Fruit fly (Drosophila melanogaster) whole organism, prepupa: ENCODE measurements around the gene Scm.

ENCODE experiments used
- CG15336 ChIP-seq: fragments of 200-800 bp; sonication (Bioruptor generic); IDR thresholded peaks from 2 replicates; pipeline ENCODE4 v1.3.6; 2022; ENCODE audit warnings: missing biosample characterization, missing genetic modification characterization
- CG16779 ChIP-seq: fragments of 200-800 bp; sonication (Bioruptor generic); optimal IDR thresholded peaks from 3 replicates; lab custom pipeline; 2017; ENCODE audit warnings: missing biosample characterization, mild to moderate bottlenecking, missing genetic modification characterization
- CG3032 ChIP-seq: fragments of 200-800 bp; optimal IDR thresholded peaks from 2 replicates; lab custom pipeline; 2019; ENCODE audit warnings: missing biosample characterization, mild to moderate bottlenecking, missing genetic modification characterization, moderate library complexity
- CG6854 ChIP-seq: fragments of 200-800 bp; sonication (Bioruptor generic); optimal IDR thresholded peaks from 2 replicates; lab custom pipeline; 2017; ENCODE audit warnings: missing biosample characterization, mild to moderate bottlenecking, missing genetic modification characterization
- CG9139 ChIP-seq: fragments of 200-800 bp; sonication (Bioruptor generic); optimal IDR thresholded peaks from 3 replicates; lab custom pipeline; 2017; ENCODE audit warnings: missing biosample characterization, mild to moderate bottlenecking, missing genetic modification characterization
- Ets96B ChIP-seq: fragments of 200-800 bp; optimal IDR thresholded peaks from 2 replicates; lab custom pipeline; 2019; ENCODE audit warnings: missing biosample characterization, mild to moderate bottlenecking, missing genetic modification characterization, moderate library complexity
- Hr39 ChIP-seq: fragments of 200-800 bp; sonication (Bioruptor generic); optimal IDR thresholded peaks from 2 replicates; lab custom pipeline; 2016; ENCODE audit warnings: missing biosample characterization, missing genetic modification characterization
- Lpt ChIP-seq: fragments of 200-800 bp; sonication (Bioruptor generic); optimal IDR thresholded peaks from 3 replicates; lab custom pipeline; 2016; ENCODE audit warnings: missing biosample characterization, missing genetic modification characterization
- eg ChIP-seq: fragments of 200-800 bp; sonication (Bioruptor generic); IDR thresholded peaks from 3 replicates; pipeline ENCODE4 v1.3.6; 2022; ENCODE audit warnings: missing biosample characterization, missing genetic modification characterization
- fkh ChIP-seq: fragments of 200-800 bp; sonication (Bioruptor generic); optimal IDR thresholded peaks from 3 replicates; lab custom pipeline; 2017; ENCODE audit warnings: missing biosample characterization, mild to moderate bottlenecking, missing genetic modification characterization, moderate library complexity
- salr ChIP-seq, 2 experiments: fragments of 200-800 bp; sonication (Bioruptor generic); optimal IDR thresholded peaks; 3 replicates each; lab custom pipeline; 2016 to 2018; ENCODE audit warnings: missing biosample characterization in 2 of 2, missing genetic modification characterization in 2 of 2, mild to moderate bottlenecking in 1 of 2

DNA sequence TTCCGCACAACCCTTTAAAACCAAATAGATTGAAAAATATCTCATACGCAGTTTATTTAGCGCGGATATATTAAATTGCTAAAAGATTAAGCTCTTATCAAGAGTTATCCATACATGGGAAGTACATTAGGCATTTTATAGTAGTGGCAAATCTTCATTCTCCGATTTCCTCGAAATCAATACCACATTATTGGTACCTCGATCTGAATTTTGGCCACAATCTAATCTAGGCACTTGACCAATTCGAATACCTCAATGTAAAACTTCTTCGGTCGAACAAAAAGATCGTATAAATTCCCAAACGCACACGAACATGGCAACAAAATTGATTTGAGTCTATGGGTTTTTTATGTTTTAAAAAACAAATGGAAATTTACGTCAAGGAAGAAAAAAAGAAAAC, 6.6 kb upstream of the Scm start:
- TF ChIP-seq Ets96B, result no peak
- TF ChIP-seq CG16779 (tag; lab: Kevin White, UChicago), result no peak
- TF ChIP-seq CG3032 (tag; lab: Kevin White, UChicago), result no peak
- TF ChIP-seq CG9139 (GFP tag; lab: Kevin White, UChicago), result no peak
- TF ChIP-seq Lpt (GFP tag; lab: Kevin White, UChicago), result no peak
- TF ChIP-seq Hr39 (GFP tag; lab: Kevin White, UChicago), result no peak
- no peak for TF ChIP-seq eg (GFP tag; lab: Robert Waterston, UW)
- TF ChIP-seq CG15336 (GFP tag; lab: Robert Waterston, UW), result no peak
- no peak for TF ChIP-seq salr (GFP tag; optimal IDR thresholded peaks at IDR 0.05; lab: Kevin White, UChicago)
- TF ChIP-seq fkh (GFP tag; lab: Kevin White, UChicago), result no peak
- no peak for TF ChIP-seq CG6854 (GFP tag; lab: Kevin White, UChicago)
